Worm (Caenorhabditis elegans): ENCODE data around the gene C39D10.11.

DNA sequence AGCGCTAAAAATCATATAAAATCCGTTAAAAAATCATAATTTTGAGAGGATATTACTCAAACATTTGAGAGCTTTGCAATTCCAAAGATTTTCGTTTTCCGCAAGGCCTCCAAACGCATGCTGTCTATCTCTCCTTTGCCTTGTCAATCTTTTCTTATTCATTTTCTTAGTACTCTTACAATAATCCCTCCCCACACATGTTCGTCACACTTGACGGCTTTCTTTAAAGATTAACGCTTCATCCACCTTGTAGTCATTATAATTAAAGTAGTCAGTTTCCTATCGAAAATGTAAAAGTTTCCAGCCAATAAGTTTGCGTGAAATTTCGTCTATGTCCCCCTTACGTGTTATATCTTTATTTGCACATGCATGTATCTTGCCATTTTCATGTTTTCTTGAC, 2.9 kb upstream of the C39D10.11 start:
- TF ChIP-seq daf-12 (tag; optimal IDR thresholded peaks at IDR 0.05) = no peak
- no peak for TF ChIP-seq zag-1 (tag; optimal IDR thresholded peaks at IDR 0.05)
- no peak for TF ChIP-seq elt-2 (tag; optimal IDR thresholded peaks at IDR 0.05)
- no peak for TF ChIP-seq nhr-237 (tag; optimal IDR thresholded peaks at IDR 0.05)
- no peak for TF ChIP-seq nhr-28 (tag; optimal IDR thresholded peaks at IDR 0.05)
- TF ChIP-seq elt-3 (tag; optimal IDR thresholded peaks at IDR 0.05) = no peak
- no peak for TF ChIP-seq egl-5 (tag; optimal IDR thresholded peaks at IDR 0.05)
- TF ChIP-seq ztf-4 (tag; optimal IDR thresholded peaks at IDR 0.05) = no peak

Measured in whole organism, L3 larva.